Worm (Caenorhabditis elegans): ENCODE data around the gene T19A5.3.

DNA sequence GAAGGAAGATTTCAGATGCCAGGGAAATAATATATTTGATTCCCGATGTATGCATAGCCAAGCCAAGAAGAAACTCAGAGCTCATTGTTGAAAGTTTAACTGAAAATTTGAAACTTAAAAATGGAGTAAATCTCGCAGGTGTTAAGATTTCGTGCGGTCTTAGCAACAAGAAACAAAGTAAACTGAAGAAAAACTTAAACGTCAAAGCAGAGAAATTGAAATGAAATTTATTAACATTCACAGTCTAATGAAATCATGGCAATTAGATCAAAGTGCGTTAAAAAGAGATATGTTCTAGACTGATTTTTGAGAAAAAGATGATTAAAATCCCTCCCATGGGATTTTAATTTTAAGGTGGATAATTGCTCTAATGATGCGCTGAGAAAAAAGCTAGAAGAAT lies 37.0 kb upstream of the T19A5.3 start, which contains the start of gene str-84:
- TF ChIP-seq nhr-76 (tag; optimal IDR thresholded peaks at IDR 0.05), result no peak
- TF ChIP-seq ama-1 (optimal IDR thresholded peaks at IDR 0.05), result no peak
- no peak for TF ChIP-seq pha-4 (tag; optimal IDR thresholded peaks at IDR 0.05)
- no peak for TF ChIP-seq snpc-4 (tag; optimal IDR thresholded peaks at IDR 0.05)
- no peak for TF ChIP-seq ztf-11 (tag; optimal IDR thresholded peaks at IDR 0.05)
- TF ChIP-seq egl-27 (tag; optimal IDR thresholded peaks at IDR 0.05), result no peak
- TF ChIP-seq nhr-237 (tag; optimal IDR thresholded peaks at IDR 0.05), result no peak
- TF ChIP-seq unc-62 (GFP tag; optimal IDR thresholded peaks at IDR 0.05), result no peak
- no peak for TF ChIP-seq lin-15B (tag; optimal IDR thresholded peaks at IDR 0.05)
- TF ChIP-seq tbx-2 (tag; optimal IDR thresholded peaks at IDR 0.05), result no peak
